Worm (Caenorhabditis elegans) whole organism, L2 larva: ENCODE results near the gene C18H7.11.

Experiments
- C34F6.9 ChIP-seq: fragments of 150-350 bp; optimal IDR thresholded peaks from 2 replicates; lab custom pipeline; 2014; ENCODE audit warnings: missing biosample characterization, missing genetic modification characterization
- Y55F3AM.14 ChIP-seq: fragments of 200-800 bp; sonication (Bioruptor generic); optimal IDR thresholded peaks from 2 replicates; lab custom pipeline; 2018; ENCODE audit warnings: mild to moderate bottlenecking, missing genetic modification characterization, missing compliant biosample characterization
- ZK546.5 ChIP-seq: sonication (generic microtip); optimal IDR thresholded peaks from 2 replicates; lab custom pipeline; 2017; ENCODE audit warnings: missing biosample characterization, missing genetic modification characterization
- ama-1 ChIP-seq: fragments of 150-350 bp; optimal IDR thresholded peaks from 2 replicates; lab custom pipeline; 2018; ENCODE audit warnings: inconsistent platforms
- blmp-1 ChIP-seq: sonication (generic microtip); optimal IDR thresholded peaks from 2 replicates; lab custom pipeline; 2017; ENCODE audit warnings: missing genetic modification characterization, mild to moderate bottlenecking, missing compliant biosample characterization, antibody characterized with exemption, moderate library complexity; ENCODE audit not compliant: insufficient read depth
- ceh-82 ChIP-seq: fragments of 150-350 bp; optimal IDR thresholded peaks from 2 replicates; lab custom pipeline; 2014; ENCODE audit warnings: missing biosample characterization, missing genetic modification characterization
- crh-2 ChIP-seq: sonication (generic microtip); optimal IDR thresholded peaks from 2 replicates; lab custom pipeline; 2017; ENCODE audit warnings: missing biosample characterization, missing genetic modification characterization
- dmd-4 ChIP-seq: sonication (generic microtip); optimal IDR thresholded peaks from 2 replicates; lab custom pipeline; 2017; ENCODE audit warnings: missing biosample characterization, missing genetic modification characterization
- egl-27 ChIP-seq: sonication (generic microtip); optimal IDR thresholded peaks from 3 replicates; lab custom pipeline; 2017; ENCODE audit warnings: missing biosample characterization, missing genetic modification reagents, missing genetic modification characterization
- elt-1 ChIP-seq: fragments of 150-350 bp; optimal IDR thresholded peaks from 2 replicates; lab custom pipeline; 2014; ENCODE audit warnings: missing biosample characterization, missing genetic modification characterization
- elt-3 ChIP-seq: sonication (generic microtip); optimal IDR thresholded peaks from 2 replicates; lab custom pipeline; 2017; ENCODE audit warnings: missing biosample characterization, missing genetic modification characterization
- fos-1 ChIP-seq: fragments of 150-350 bp; optimal IDR thresholded peaks from 2 replicates; lab custom pipeline; 2014; ENCODE audit warnings: missing biosample characterization, missing genetic modification characterization
- gmeb-1 ChIP-seq: fragments of 150-350 bp; optimal IDR thresholded peaks from 2 replicates; lab custom pipeline; 2014; ENCODE audit warnings: missing biosample characterization, missing genetic modification characterization
- lin-11 ChIP-seq: fragments of 150-350 bp; sonication (generic microtip); optimal IDR thresholded peaks from 2 replicates; lab custom pipeline; 2014; ENCODE audit warnings: missing biosample characterization, missing genetic modification characterization, inconsistent platforms, mixed read lengths
- lin-13 ChIP-seq: fragments of 150-350 bp; optimal IDR thresholded peaks from 2 replicates; lab custom pipeline; 2014; ENCODE audit warnings: missing biosample characterization, missing genetic modification reagents, missing genetic modification characterization
- lin-39 ChIP-seq: fragments of 150-350 bp; optimal IDR thresholded peaks from 2 replicates; lab custom pipeline; 2014; ENCODE audit warnings: missing biosample characterization, missing genetic modification reagents, missing genetic modification characterization
- lsy-2 ChIP-seq, 2 experiments: fragments of 150-350 bp in 1 of 2; sonication (generic microtip) in 1 of 2; optimal IDR thresholded peaks; 2 replicates each; lab custom pipeline; 2014 to 2017; ENCODE audit warnings: missing biosample characterization in 2 of 2, missing genetic modification characterization in 2 of 2
- mbf-1 ChIP-seq: sonication (generic microtip); optimal IDR thresholded peaks from 2 replicates; lab custom pipeline; 2017; ENCODE audit warnings: missing biosample characterization, missing genetic modification characterization
- nhr-11 ChIP-seq: fragments of 150-350 bp; optimal IDR thresholded peaks from 2 replicates; lab custom pipeline; 2014; ENCODE audit warnings: missing biosample characterization, missing genetic modification characterization
- nhr-12 ChIP-seq: fragments of 150-350 bp; optimal IDR thresholded peaks from 2 replicates; lab custom pipeline; 2014; ENCODE audit warnings: missing biosample characterization, missing genetic modification characterization
- nhr-21 ChIP-seq: fragments of 150-350 bp; optimal IDR thresholded peaks from 2 replicates; lab custom pipeline; 2014; ENCODE audit warnings: missing biosample characterization, missing genetic modification characterization
- nhr-23 ChIP-seq: fragments of 150-350 bp; optimal IDR thresholded peaks from 2 replicates; lab custom pipeline; 2014; ENCODE audit warnings: missing biosample characterization, missing genetic modification reagents, missing genetic modification characterization
- nhr-25 ChIP-seq: fragments of 150-350 bp; sonication (generic microtip); optimal IDR thresholded peaks from 3 replicates; lab custom pipeline; 2014; ENCODE audit warnings: missing biosample characterization, missing genetic modification characterization
- nhr-77 ChIP-seq: fragments of 150-350 bp; optimal IDR thresholded peaks from 2 replicates; lab custom pipeline; 2014; ENCODE audit warnings: missing biosample characterization, missing genetic modification characterization
- sem-4 ChIP-seq: fragments of 150-350 bp; optimal IDR thresholded peaks from 2 replicates; lab custom pipeline; 2014; ENCODE audit warnings: missing biosample characterization, missing genetic modification reagents, missing genetic modification characterization
- skn-1 ChIP-seq: sonication (generic microtip); optimal IDR thresholded peaks from 2 replicates; lab custom pipeline; 2017; ENCODE audit warnings: missing biosample characterization, missing genetic modification characterization
- sma-3 ChIP-seq: sonication (generic microtip); optimal IDR thresholded peaks from 2 replicates; lab custom pipeline; 2016; ENCODE audit warnings: missing genetic modification reagents, missing genetic modification characterization, missing compliant biosample characterization
- sma-9 ChIP-seq, 2 experiments: fragments of 150-350 bp in 1 of 2; sonication (generic microtip) in 1 of 2; optimal IDR thresholded peaks; 2 replicates each; lab custom pipeline; 2014 to 2016; ENCODE audit warnings: missing genetic modification characterization in 2 of 2, mild to moderate bottlenecking in 1 of 2, missing biosample characterization in 1 of 2, missing compliant biosample characterization in 1 of 2, missing genetic modification reagents in 1 of 2, moderate library complexity in 1 of 2
- snpc-4 ChIP-seq: fragments of 150-350 bp; optimal IDR thresholded peaks from 2 replicates; lab custom pipeline; 2014; ENCODE audit warnings: missing biosample characterization, missing genetic modification characterization
- unc-39 ChIP-seq: fragments of 150-350 bp; optimal IDR thresholded peaks from 2 replicates; lab custom pipeline; 2014; ENCODE audit warnings: missing biosample characterization, missing genetic modification characterization
- unc-62 ChIP-seq: fragments of 150-350 bp; optimal IDR thresholded peaks from 2 replicates; lab custom pipeline; 2014; ENCODE audit warnings: missing biosample characterization, missing genetic modification reagents, missing genetic modification characterization
- ztf-11 ChIP-seq: sonication (generic microtip); optimal IDR thresholded peaks from 2 replicates; lab custom pipeline; 2017; ENCODE audit warnings: missing biosample characterization, missing genetic modification characterization
- ztf-4 ChIP-seq: fragments of 150-350 bp; optimal IDR thresholded peaks from 2 replicates; lab custom pipeline; 2014; ENCODE audit warnings: missing biosample characterization, missing genetic modification characterization

C18H7.11 gene

DNA sequence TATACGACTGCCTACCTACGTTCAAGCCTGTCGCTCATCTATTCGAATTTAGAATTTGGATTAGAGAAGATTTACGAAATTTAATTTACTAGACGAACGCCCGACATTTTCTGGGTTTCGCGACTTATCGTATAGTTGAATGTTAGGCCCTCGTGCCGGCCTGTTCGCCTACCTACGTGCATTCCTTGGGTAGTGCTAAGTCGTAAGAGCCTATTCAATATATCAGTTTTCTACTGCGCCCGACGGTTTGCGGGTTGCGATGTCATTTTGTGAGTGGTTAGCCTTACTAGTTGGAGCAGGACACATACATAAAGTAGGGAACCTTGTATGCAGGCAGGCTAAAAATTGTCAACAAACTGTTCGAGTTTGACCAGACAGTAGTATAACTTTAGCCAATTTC is 26.3 kb downstream of the C18H7.11 start:
- no peak for TF ChIP-seq elt-3 (tag; lab: Kevin White, UChicago)
- no peak for TF ChIP-seq lin-13 (GFP tag; lab: Kevin White, UChicago)
- TF ChIP-seq snpc-4 (tag; lab: Kevin White, UChicago): no peak
- no peak for TF ChIP-seq ztf-11 (tag; lab: Kevin White, UChicago)
- TF ChIP-seq lsy-2 (tag; optimal IDR thresholded peaks at IDR 0.05; lab: Kevin White, UChicago): no peak
- no peak for TF ChIP-seq lin-39 (tag; lab: Kevin White, UChicago)
- TF ChIP-seq sem-4 (tag; lab: Kevin White, UChicago): no peak
- TF ChIP-seq crh-2 (tag; lab: Kevin White, UChicago): no peak
- TF ChIP-seq fos-1 (tag; lab: Kevin White, UChicago): no peak
- TF ChIP-seq skn-1 (tag; lab: Kevin White, UChicago): no peak
- TF ChIP-seq gmeb-1 (tag; lab: Kevin White, UChicago): no peak

DNA sequence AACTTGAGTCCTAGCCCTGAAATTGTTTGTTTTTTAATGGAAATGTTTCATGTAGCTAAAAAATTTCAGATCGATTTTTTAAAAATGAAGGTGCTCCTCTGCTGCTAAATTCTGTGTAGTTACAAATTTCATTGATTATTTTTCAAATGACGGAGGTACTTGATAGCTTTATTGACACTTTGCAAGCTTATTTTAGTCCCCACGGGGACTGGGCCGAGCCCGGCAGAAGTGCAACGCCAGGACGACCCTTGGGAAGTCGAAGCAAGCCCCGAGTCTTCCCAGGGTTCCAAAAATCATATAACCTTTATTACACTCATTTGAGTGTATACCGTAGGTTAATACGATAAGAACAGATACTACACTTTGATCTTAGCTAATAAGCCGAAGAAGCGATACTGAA is 27.2 kb downstream of the C18H7.11 start:
- TF ChIP-seq skn-1 (tag; lab: Kevin White, UChicago) (no peak), dmd-4 (no peak), Y55F3AM.14 (no peak), snpc-4 (tag; lab: Kevin White, UChicago) (no peak), elt-1 (tag; lab: Kevin White, UChicago) (no peak), nhr-21 (tag; lab: Kevin White, UChicago) (no peak), nhr-25 (tag; lab: Kevin White, UChicago) (no peak), ceh-82 (tag; lab: Kevin White, UChicago) (no peak), sma-3 (GFP tag; lab: Kevin White, UChicago) (no peak), nhr-11 (tag; lab: Kevin White, UChicago) (no peak), crh-2 (tag; lab: Kevin White, UChicago) (no peak), lin-13 (GFP tag; lab: Kevin White, UChicago) (no peak), nhr-77 (no peak), unc-39 (tag; lab: Kevin White, UChicago) (no peak), C34F6.9 (tag; lab: Kevin White, UChicago) (no peak), mbf-1 (tag; lab: Kevin White, UChicago) (no peak), ZK546.5 (tag; lab: Kevin White, UChicago) (no peak)

DNA sequence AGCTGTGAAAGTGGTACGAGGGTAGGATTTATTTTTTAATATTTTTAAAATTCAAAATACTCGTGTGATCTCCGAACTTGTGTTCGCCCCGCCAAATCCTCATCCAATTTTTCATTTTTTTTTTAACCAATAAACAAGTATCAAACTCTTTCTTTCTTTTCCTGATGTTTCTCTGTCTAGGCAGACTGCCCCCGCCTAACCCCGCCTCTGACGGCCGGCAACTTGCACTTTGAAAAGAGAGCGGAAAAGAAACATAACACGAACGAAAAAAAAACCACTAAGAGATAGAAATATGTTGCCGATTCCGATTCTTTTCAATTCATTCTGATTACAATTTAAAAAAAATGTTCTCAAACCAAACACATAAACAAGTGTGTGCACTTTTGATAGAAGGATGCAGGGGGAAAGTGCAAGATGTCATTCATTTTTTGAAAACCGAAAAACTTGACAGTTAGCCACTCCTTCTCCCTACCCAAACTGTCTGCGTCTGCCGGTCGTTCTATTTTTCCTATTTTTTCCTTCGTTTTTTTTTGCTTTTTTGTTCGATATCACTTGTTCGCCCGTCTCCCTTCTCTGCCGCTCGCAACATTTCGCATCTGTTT is 29.3 kb downstream of the C18H7.11 start:
- TF ChIP-seq snpc-4 (tag; lab: Kevin White, UChicago) (no peak), mbf-1 (tag; lab: Kevin White, UChicago) (no peak), fos-1 (tag; lab: Kevin White, UChicago) (no peak), nhr-25 (tag; lab: Kevin White, UChicago) (no peak), ama-1 (lab: Kevin White, UChicago) (no peak), lin-11 (tag; lab: Kevin White, UChicago) (no peak), lin-13 (GFP tag; lab: Kevin White, UChicago) (no peak), nhr-11 (tag; lab: Kevin White, UChicago) (no peak), blmp-1 (tag; lab: Kevin White, UChicago) (no peak), Y55F3AM.14 (no peak), nhr-12 (tag; lab: Kevin White, UChicago) (no peak), sma-9 (GFP tag; optimal IDR thresholded peaks at IDR 0.05; lab: Kevin White, UChicago) (no peak), sma-9 (tag; optimal IDR thresholded peaks at IDR 0.05; lab: Kevin White, UChicago) (no peak), unc-62 (no peak), lsy-2 (tag; optimal IDR thresholded peaks at IDR 0.05; lab: Kevin White, UChicago) (no peak), ztf-4 (tag; lab: Kevin White, UChicago) (no peak), egl-27 (tag; lab: Kevin White, UChicago) (no peak), nhr-23 (no peak)

DNA sequence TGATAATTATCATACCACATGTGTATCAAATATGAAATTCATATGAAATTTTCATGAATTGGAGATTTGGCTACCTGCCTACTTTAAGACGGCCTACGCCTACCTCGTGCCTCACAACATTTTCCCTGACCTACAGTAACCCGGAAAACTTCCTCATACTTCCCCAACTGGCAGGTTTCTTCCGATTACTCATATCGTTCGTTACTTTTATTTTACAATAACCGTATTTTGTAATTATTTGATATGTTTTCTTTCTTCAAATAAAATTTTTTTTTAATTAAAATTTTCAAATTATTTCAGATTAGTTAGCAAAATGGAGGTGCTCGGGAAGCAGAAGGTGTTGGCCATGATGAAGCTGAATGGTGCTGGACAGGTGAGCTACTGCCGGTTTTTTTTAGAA is 30.5 kb downstream of the C18H7.11 start, which contains the start of gene nhr-76:
nhr-76 (plus strand) TSS at position 301 of the 400 bp plus-strand sequence.
- TF ChIP-seq gmeb-1 (tag; lab: Kevin White, UChicago): no peak

DNA sequence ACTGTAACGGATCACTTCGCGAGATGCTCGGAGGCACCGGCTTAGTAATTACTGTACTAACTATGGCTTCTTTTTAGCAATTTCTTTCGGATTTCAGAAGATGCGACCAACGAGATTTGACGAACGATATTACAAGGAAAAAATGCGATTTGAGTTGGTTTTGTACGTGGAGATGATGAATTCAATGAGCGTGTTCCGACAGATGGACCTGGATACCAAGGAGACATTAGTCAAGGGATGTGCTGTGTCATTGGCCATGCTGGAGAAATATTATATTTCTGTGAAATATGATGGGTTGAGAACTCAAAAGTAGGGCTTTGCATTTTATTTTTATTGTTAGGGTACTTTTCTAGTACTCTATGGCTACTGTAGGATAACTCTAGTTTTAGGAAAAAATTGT is 33.9 kb downstream of the C18H7.11 start:
- no peak for TF ChIP-seq fos-1 (tag; lab: Kevin White, UChicago)
- no peak for TF ChIP-seq dmd-4
- no peak for TF ChIP-seq nhr-25 (tag; lab: Kevin White, UChicago)
- no peak for TF ChIP-seq gmeb-1 (tag; lab: Kevin White, UChicago)
